Worm (Caenorhabditis elegans) whole organism, late embryonic: Measurements from ENCODE around the gene cnc-2.

Source experiments
- C08G9.2 ChIP-seq: sonication (generic microtip); optimal IDR thresholded peaks from 2 replicates; lab custom pipeline; 2016; ENCODE audit warnings: mild to moderate bottlenecking, missing genetic modification characterization, moderate library complexity, missing compliant biosample characterization
- K02D7.2 ChIP-seq: sonication (generic microtip); optimal IDR thresholded peaks from 2 replicates; lab custom pipeline; 2017; ENCODE audit warnings: mild to moderate bottlenecking, missing genetic modification characterization, missing compliant biosample characterization
- ahr-1 ChIP-seq: sonication (generic microtip); optimal IDR thresholded peaks from 2 replicates; lab custom pipeline; 2016; ENCODE audit warnings: missing genetic modification characterization, missing compliant biosample characterization
- ceh-14 ChIP-seq: sonication (generic microtip); optimal IDR thresholded peaks from 2 replicates; lab custom pipeline; 2016; ENCODE audit warnings: missing genotype, missing genetic modification characterization, missing compliant biosample characterization
- ceh-2 ChIP-seq: sonication (generic microtip); optimal IDR thresholded peaks from 2 replicates; lab custom pipeline; 2016; ENCODE audit warnings: missing genotype, missing genetic modification characterization, missing compliant biosample characterization
- ceh-22 ChIP-seq: sonication (generic microtip); optimal IDR thresholded peaks from 2 replicates; lab custom pipeline; 2017; ENCODE audit warnings: missing biosample characterization, missing genetic modification characterization
- ceh-6 ChIP-seq: fragments of 200-800 bp; sonication (Bioruptor generic); optimal IDR thresholded peaks from 2 replicates; lab custom pipeline; 2018; ENCODE audit warnings: mild to moderate bottlenecking, missing genetic modification characterization, missing compliant biosample characterization
- ceh-9 ChIP-seq: sonication (generic microtip); optimal IDR thresholded peaks from 2 replicates; lab custom pipeline; 2016; ENCODE audit warnings: mild to moderate bottlenecking, missing genetic modification characterization, inconsistent platforms, missing compliant biosample characterization
- che-1 ChIP-seq: sonication (generic microtip); optimal IDR thresholded peaks from 2 replicates; lab custom pipeline; 2016; ENCODE audit warnings: mild to moderate bottlenecking, missing genetic modification characterization, missing compliant biosample characterization
- dve-1 ChIP-seq: sonication (generic microtip); optimal IDR thresholded peaks from 2 replicates; lab custom pipeline; 2017; ENCODE audit warnings: antibody characterized with exemption, mild to moderate bottlenecking, missing genetic modification characterization, missing compliant biosample characterization
- elt-2 ChIP-seq: sonication (generic microtip); optimal IDR thresholded peaks from 2 replicates; lab custom pipeline; 2016; ENCODE audit warnings: missing genetic modification reagents, missing genetic modification characterization, missing compliant biosample characterization
- fax-1 ChIP-seq: sonication (generic microtip); optimal IDR thresholded peaks from 2 replicates; lab custom pipeline; 2016; ENCODE audit warnings: missing genotype, missing genetic modification characterization, missing compliant biosample characterization
- fkh-10 ChIP-seq: fragments of 150-350 bp; optimal IDR thresholded peaks from 2 replicates; lab custom pipeline; 2014; ENCODE audit warnings: missing biosample characterization, missing genetic modification reagents, missing genetic modification characterization
- fkh-6 ChIP-seq: sonication (generic microtip); optimal IDR thresholded peaks from 2 replicates; lab custom pipeline; 2016; ENCODE audit warnings: missing genetic modification characterization, missing compliant biosample characterization
- gmeb-2 ChIP-seq: sonication (generic microtip); optimal IDR thresholded peaks from 2 replicates; lab custom pipeline; 2016; ENCODE audit warnings: missing genetic modification characterization, inconsistent platforms, missing compliant biosample characterization
- hlh-13 ChIP-seq: fragments of 200-800 bp; sonication (Bioruptor generic); optimal IDR thresholded peaks from 2 replicates; lab custom pipeline; 2018; ENCODE audit warnings: mild to moderate bottlenecking, missing genetic modification characterization, missing compliant biosample characterization
- hlh-30 ChIP-seq: sonication (generic microtip); optimal IDR thresholded peaks from 2 replicates; lab custom pipeline; 2017; ENCODE audit warnings: antibody characterized with exemption, missing genetic modification characterization, missing compliant biosample characterization; ENCODE audit not compliant: insufficient read depth
- hlh-6 ChIP-seq: sonication (generic microtip); optimal IDR thresholded peaks from 2 replicates; lab custom pipeline; 2016; ENCODE audit warnings: missing genotype, missing genetic modification characterization, missing compliant biosample characterization
- lim-6 ChIP-seq: sonication (generic microtip); optimal IDR thresholded peaks from 2 replicates; lab custom pipeline; 2016; ENCODE audit warnings: missing genetic modification characterization, missing compliant biosample characterization
- madf-2 ChIP-seq: sonication (generic microtip); optimal IDR thresholded peaks from 2 replicates; lab custom pipeline; 2017; ENCODE audit warnings: missing genetic modification characterization, missing compliant biosample characterization
- mec-3 ChIP-seq: sonication (generic microtip); optimal IDR thresholded peaks from 2 replicates; lab custom pipeline; 2016; ENCODE audit warnings: borderline replicate concordance, missing genetic modification characterization, missing compliant biosample characterization
- nhr-11 ChIP-seq: fragments of 150-350 bp; optimal IDR thresholded peaks from 2 replicates; lab custom pipeline; 2014; ENCODE audit warnings: missing biosample characterization, missing genetic modification characterization
- nhr-232 ChIP-seq: sonication (generic microtip); optimal IDR thresholded peaks from 2 replicates; lab custom pipeline; 2016; ENCODE audit warnings: missing genetic modification characterization, missing compliant biosample characterization
- odd-2 ChIP-seq: sonication (generic microtip); optimal IDR thresholded peaks from 2 replicates; lab custom pipeline; 2017; ENCODE audit warnings: antibody characterized with exemption, mild to moderate bottlenecking, missing genetic modification characterization, missing compliant biosample characterization
- pag-3 ChIP-seq: sonication (generic microtip); optimal IDR thresholded peaks from 2 replicates; lab custom pipeline; 2016; ENCODE audit warnings: missing compliant biosample characterization, missing genetic modification characterization, borderline replicate concordance
- pat-9 ChIP-seq: fragments of 200-800 bp; sonication (Bioruptor generic); optimal IDR thresholded peaks from 2 replicates; lab custom pipeline; 2018; ENCODE audit warnings: mild to moderate bottlenecking, missing genetic modification characterization, moderate library complexity, missing compliant biosample characterization
- pha-2 ChIP-seq: sonication (generic microtip); optimal IDR thresholded peaks from 2 replicates; lab custom pipeline; 2017; ENCODE audit warnings: mild to moderate bottlenecking, missing genetic modification characterization, missing compliant biosample characterization
- rnt-1 ChIP-seq: sonication (generic microtip); optimal IDR thresholded peaks from 2 replicates; lab custom pipeline; 2016; ENCODE audit warnings: missing genetic modification characterization, missing compliant biosample characterization
- sdc-2 ChIP-seq: sonication (generic microtip); optimal IDR thresholded peaks from 2 replicates; lab custom pipeline; 2016; ENCODE audit warnings: missing genotype, missing genetic modification characterization, missing compliant biosample characterization
- sox-4 ChIP-seq: sonication (generic microtip); optimal IDR thresholded peaks from 2 replicates; lab custom pipeline; 2017; ENCODE audit warnings: mild to moderate bottlenecking, missing genetic modification characterization, inconsistent platforms, missing compliant biosample characterization
- tbx-7 ChIP-seq: sonication (generic microtip); optimal IDR thresholded peaks from 2 replicates; lab custom pipeline; 2016; ENCODE audit warnings: missing genotype, missing genetic modification characterization, missing compliant biosample characterization
- ttx-3 ChIP-seq: sonication (generic microtip); optimal IDR thresholded peaks from 2 replicates; lab custom pipeline; 2016; ENCODE audit warnings: missing genetic modification reagents, missing genetic modification characterization, missing compliant biosample characterization
- unc-3 ChIP-seq, 2 experiments: fragments of 200-800 bp in 1 of 2; sonication (Bioruptor generic) in 1 of 2; sonication (generic microtip) in 1 of 2; conservative IDR thresholded peaks in 1 of 2; optimal IDR thresholded peaks in 1 of 2; 2 replicates each; pipeline versions ENCODE4 v1.3.6 to Lab custom; 2016 to 2022; ENCODE audit warnings: missing compliant biosample characterization in 2 of 2, missing genetic modification characterization in 2 of 2, missing genetic modification reagents in 1 of 2
- unc-42 ChIP-seq: sonication (generic microtip); optimal IDR thresholded peaks from 2 replicates; lab custom pipeline; 2016; ENCODE audit warnings: missing genotype, missing genetic modification characterization, missing compliant biosample characterization
- unc-86 ChIP-seq: sonication (generic microtip); optimal IDR thresholded peaks from 2 replicates; lab custom pipeline; 2016; ENCODE audit warnings: missing genetic modification characterization, missing compliant biosample characterization
- ztf-16 ChIP-seq: sonication (generic microtip); optimal IDR thresholded peaks from 2 replicates; lab custom pipeline; 2017; ENCODE audit warnings: missing genetic modification characterization, missing compliant biosample characterization

Gene cnc-2

ce11 chrV:1438832-1439231 is 11.2 kb downstream of the cnc-2 start, which contains the start of gene R09B5.11:
Gene R09B5.11 (plus strand): TSS chrV:1439205.
- TF ChIP-seq pag-3 = no peak
- no peak for TF ChIP-seq ceh-22
- TF ChIP-seq hlh-13 = no peak
- TF ChIP-seq hlh-30 = no peak
- no peak for TF ChIP-seq sdc-2
- TF ChIP-seq unc-86 = no peak
- no peak for TF ChIP-seq fax-1 (tag; lab: Kevin White, UChicago)
- no peak for TF ChIP-seq K02D7.2 (tag; lab: Kevin White, UChicago)
- TF ChIP-seq unc-42 (tag; lab: Kevin White, UChicago) = no peak
- no peak for TF ChIP-seq lim-6
- TF ChIP-seq pat-9 = no peak
- no peak for TF ChIP-seq pha-2 (tag; lab: Kevin White, UChicago)
- no peak for TF ChIP-seq ceh-2
- no peak for TF ChIP-seq nhr-232 (tag; lab: Kevin White, UChicago)

ce11 chrV:1438205-1438604 is 11.8 kb downstream of the cnc-2 start:
- no peak for TF ChIP-seq unc-42 (tag; lab: Kevin White, UChicago)
- TF ChIP-seq fkh-6 (tag; lab: Kevin White, UChicago) = no peak
- no peak for TF ChIP-seq ceh-14 (tag; lab: Kevin White, UChicago)
- no peak for TF ChIP-seq pag-3
- no peak for TF ChIP-seq elt-2 (tag; lab: Kevin White, UChicago)
- TF ChIP-seq fkh-10 (GFP tag; lab: Kevin White, UChicago) = no peak
- no peak for TF ChIP-seq che-1
- TF ChIP-seq ceh-6 (GFP tag; lab: Kevin White, UChicago) = no peak
- no peak for TF ChIP-seq mec-3 (tag; lab: Kevin White, UChicago)
- no peak for TF ChIP-seq ceh-9 (tag; lab: Kevin White, UChicago)
- TF ChIP-seq nhr-232 (tag; lab: Kevin White, UChicago) = no peak
- TF ChIP-seq rnt-1 (tag; lab: Kevin White, UChicago) = no peak

- TF ChIP-seq C08G9.2 (tag; lab: Kevin White, UChicago) (no peak), nhr-11 (tag; lab: Kevin White, UChicago) (no peak), ahr-1 (tag; lab: Kevin White, UChicago) (no peak), odd-2 (tag; lab: Kevin White, UChicago) (no peak), ceh-14 (tag; lab: Kevin White, UChicago) (no peak), hlh-6 (no peak), gmeb-2 (tag; lab: Kevin White, UChicago) (no peak), ceh-2 (no peak), unc-3 (GFP tag; conservative IDR thresholded peaks at IDR 0.05; lab: Robert Waterston, UW) (no peak), unc-3 (tag; optimal IDR thresholded peaks at IDR 0.05; lab: Kevin White, UChicago) (no peak), ceh-22 (no peak), unc-86 (no peak), ttx-3 (tag; lab: Kevin White, UChicago) (no peak)
Observed at ce11 chrV:1435106-1435505, 14.9 kb downstream of the cnc-2 start.

- TF ChIP-seq tbx-7 (tag; lab: Kevin White, UChicago) (no peak), sdc-2 (no peak), ztf-16 (no peak), dve-1 (tag; lab: Kevin White, UChicago) (no peak), madf-2 (no peak), hlh-13 (no peak), pag-3 (no peak)
Observed at ce11 chrV:1434398-1434797, 15.6 kb downstream of the cnc-2 start.

- TF ChIP-seq odd-2 (tag; lab: Kevin White, UChicago) (no peak), sdc-2 (no peak), ahr-1 (tag; lab: Kevin White, UChicago) (no peak), sox-4 (no peak), gmeb-2 (tag; lab: Kevin White, UChicago) (no peak), madf-2 (no peak)
Observed at ce11 chrV:1433419-1433765, 16.6 kb downstream of the cnc-2 start.
